Worm (Caenorhabditis elegans) whole organism, L3 larva: ENCODE data around the gene F57F5.3.

Experiments
- R02D3.7 ChIP-seq: fragments of 150-350 bp; optimal IDR thresholded peaks from 2 replicates; lab custom pipeline; 2014; ENCODE audit warnings: missing biosample characterization, missing genetic modification characterization
- ZK546.5 ChIP-seq: sonication (generic microtip); optimal IDR thresholded peaks from 2 replicates; lab custom pipeline; 2017; ENCODE audit warnings: missing biosample characterization, missing genetic modification characterization
- ceh-16 ChIP-seq: sonication (generic microtip); optimal IDR thresholded peaks from 2 replicates; lab custom pipeline; 2017; ENCODE audit warnings: missing biosample characterization, missing genetic modification characterization
- ceh-28 ChIP-seq: fragments of 150-350 bp; optimal IDR thresholded peaks from 2 replicates; lab custom pipeline; 2014; ENCODE audit warnings: missing biosample characterization, missing genetic modification reagents, missing genetic modification characterization
- ceh-9 ChIP-seq: sonication (generic microtip); optimal IDR thresholded peaks from 2 replicates; lab custom pipeline; 2018; ENCODE audit warnings: missing biosample characterization, missing genetic modification characterization
- egl-27 ChIP-seq: sonication (generic microtip); optimal IDR thresholded peaks from 4 replicates; lab custom pipeline; 2017; ENCODE audit warnings: missing biosample characterization, missing genetic modification reagents, missing genetic modification characterization
- egl-5 ChIP-seq: fragments of 150-350 bp; optimal IDR thresholded peaks from 2 replicates; lab custom pipeline; 2017; ENCODE audit warnings: missing biosample characterization, missing genetic modification reagents, missing genetic modification characterization, inconsistent platforms
- elt-2 ChIP-seq: sonication (generic microtip); optimal IDR thresholded peaks from 2 replicates; lab custom pipeline; 2016; ENCODE audit warnings: missing genetic modification reagents, mild to moderate bottlenecking, missing genetic modification characterization, missing compliant biosample characterization
- eor-1 ChIP-seq, 2 experiments: fragments of 150-350 bp; optimal IDR thresholded peaks; 2 replicates each; lab custom pipeline; 2014 to 2018; ENCODE audit warnings: missing biosample characterization in 2 of 2, missing genetic modification characterization in 2 of 2
- fos-1 ChIP-seq: fragments of 150-350 bp; optimal IDR thresholded peaks from 2 replicates; lab custom pipeline; 2014; ENCODE audit warnings: missing biosample characterization, missing genetic modification characterization
- hmg-11 ChIP-seq: sonication (generic microtip); optimal IDR thresholded peaks from 2 replicates; lab custom pipeline; 2016; ENCODE audit warnings: missing genetic modification characterization, missing compliant biosample characterization
- jun-1 ChIP-seq: fragments of 150-350 bp; optimal IDR thresholded peaks from 2 replicates; lab custom pipeline; 2014; ENCODE audit warnings: missing biosample characterization, missing genetic modification reagents, missing genetic modification characterization
- lin-15B ChIP-seq: fragments of 150-350 bp; optimal IDR thresholded peaks from 2 replicates; lab custom pipeline; 2014; ENCODE audit warnings: missing biosample characterization, missing genetic modification characterization
- lin-39 ChIP-seq: fragments of 150-350 bp; optimal IDR thresholded peaks from 2 replicates; lab custom pipeline; 2018; ENCODE audit warnings: missing biosample characterization, missing genetic modification reagents, missing genetic modification characterization
- lsy-12 ChIP-seq: sonication (generic microtip); optimal IDR thresholded peaks from 2 replicates; lab custom pipeline; 2016; ENCODE audit warnings: mild to moderate bottlenecking, missing genetic modification characterization, missing compliant biosample characterization
- mdl-1 ChIP-seq: fragments of 150-350 bp; optimal IDR thresholded peaks from 2 replicates; lab custom pipeline; 2014; ENCODE audit warnings: missing biosample characterization, missing genetic modification characterization
- nfya-1 ChIP-seq: sonication (generic microtip); optimal IDR thresholded peaks from 2 replicates; lab custom pipeline; 2017; ENCODE audit warnings: missing genetic modification characterization, mild to moderate bottlenecking, missing compliant biosample characterization, antibody characterized with exemption, moderate library complexity; ENCODE audit not compliant: insufficient read depth
- nhr-12 ChIP-seq: fragments of 150-350 bp; optimal IDR thresholded peaks from 2 replicates; lab custom pipeline; 2014; ENCODE audit warnings: missing biosample characterization, missing genetic modification characterization
- nhr-23 ChIP-seq: fragments of 150-350 bp; optimal IDR thresholded peaks from 2 replicates; lab custom pipeline; 2014; ENCODE audit warnings: missing biosample characterization, missing genetic modification reagents, missing genetic modification characterization
- nhr-237 ChIP-seq: fragments of 150-350 bp; optimal IDR thresholded peaks from 2 replicates; lab custom pipeline; 2014; ENCODE audit warnings: missing biosample characterization, missing genetic modification characterization
- nhr-25 ChIP-seq: sonication (generic microtip); optimal IDR thresholded peaks from 2 replicates; lab custom pipeline; 2017; ENCODE audit warnings: missing biosample characterization, missing genetic modification characterization
- nhr-43 ChIP-seq: sonication (generic microtip); optimal IDR thresholded peaks from 2 replicates; lab custom pipeline; 2016; ENCODE audit warnings: mild to moderate bottlenecking, missing genetic modification characterization, missing compliant biosample characterization; ENCODE audit not compliant: poor library complexity, severe bottlenecking
- nhr-67 ChIP-seq: fragments of 150-350 bp; optimal IDR thresholded peaks from 2 replicates; lab custom pipeline; 2014; ENCODE audit warnings: missing biosample characterization, missing genetic modification characterization
- nhr-76 ChIP-seq: fragments of 150-350 bp; sonication (generic microtip); optimal IDR thresholded peaks from 5 replicates; lab custom pipeline; 2014; ENCODE audit warnings: missing biosample characterization, missing genetic modification characterization
- nhr-77 ChIP-seq: fragments of 150-350 bp; optimal IDR thresholded peaks from 2 replicates; lab custom pipeline; 2014; ENCODE audit warnings: missing biosample characterization, missing genetic modification characterization
- pha-4 ChIP-seq: fragments of 150-350 bp; optimal IDR thresholded peaks from 2 replicates; lab custom pipeline; 2014; ENCODE audit warnings: missing biosample characterization, missing genetic modification reagents, missing genetic modification characterization
- pqm-1 ChIP-seq: fragments of 150-350 bp; optimal IDR thresholded peaks from 2 replicates; lab custom pipeline; 2017; ENCODE audit warnings: missing biosample characterization, missing genetic modification characterization, inconsistent platforms
- sea-2 ChIP-seq: fragments of 150-350 bp; sonication (generic microtip); optimal IDR thresholded peaks from 4 replicates; lab custom pipeline; 2014; ENCODE audit warnings: missing biosample characterization, missing genetic modification reagents, missing genetic modification characterization
- skn-1 ChIP-seq: fragments of 150-350 bp; optimal IDR thresholded peaks from 2 replicates; lab custom pipeline; 2014; ENCODE audit warnings: missing biosample characterization, missing genetic modification characterization
- tbx-2 ChIP-seq: sonication (generic microtip); optimal IDR thresholded peaks from 2 replicates; lab custom pipeline; 2016; ENCODE audit warnings: mild to moderate bottlenecking, missing genetic modification characterization, missing compliant biosample characterization
- unc-39 ChIP-seq: sonication (generic microtip); optimal IDR thresholded peaks from 4 replicates; lab custom pipeline; 2017; ENCODE audit warnings: missing biosample characterization, missing genetic modification characterization
- unc-62 ChIP-seq: fragments of 150-350 bp; sonication (generic microtip); optimal IDR thresholded peaks from 4 replicates; lab custom pipeline; 2014; ENCODE audit warnings: missing biosample characterization, missing genetic modification reagents, missing genetic modification characterization
- zag-1 ChIP-seq: fragments of 150-350 bp; optimal IDR thresholded peaks from 2 replicates; lab custom pipeline; 2014; ENCODE audit warnings: missing biosample characterization, missing genetic modification characterization
- ztf-11 ChIP-seq: fragments of 150-350 bp; optimal IDR thresholded peaks from 2 replicates; lab custom pipeline; 2014; ENCODE audit warnings: missing biosample characterization, missing genetic modification characterization
- ztf-4 ChIP-seq: fragments of 150-350 bp; optimal IDR thresholded peaks from 2 replicates; lab custom pipeline; 2014; ENCODE audit warnings: missing biosample characterization, missing genetic modification characterization

F57F5.3 gene

DNA sequence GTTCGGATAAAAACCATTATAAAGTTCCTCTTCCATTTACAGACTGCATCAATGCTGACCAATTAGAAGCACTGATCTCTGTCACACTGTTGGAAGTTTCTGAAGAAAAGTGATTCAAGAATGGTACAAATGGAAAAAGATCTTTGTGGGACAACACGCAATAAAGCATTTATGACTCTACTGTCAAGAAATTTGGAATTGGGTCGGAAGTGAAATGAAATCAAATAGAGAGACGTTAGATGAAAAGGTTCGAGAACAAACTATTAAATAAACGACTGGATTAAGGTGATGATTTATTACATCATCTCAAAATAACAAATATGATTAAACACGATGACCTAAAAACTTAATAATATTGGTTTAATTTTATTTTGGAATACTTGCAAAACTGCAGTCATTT lies at the start of gene F57F5.3:
F57F5.3 (minus strand) TSS at position 101 of the 400 bp plus-strand sequence.
- TF ChIP-seq nhr-23 (no peak), pha-4 (tag; lab: Kevin White, UChicago) (no peak), R02D3.7 (tag; lab: Kevin White, UChicago) (no peak), skn-1 (no peak), mdl-1 (tag; lab: Kevin White, UChicago) (no peak), eor-1 (tag; optimal IDR thresholded peaks at IDR 0.05; lab: Kevin White, UChicago) (no peak), egl-27 (tag; lab: Kevin White, UChicago) (no peak), ceh-28 (tag; lab: Kevin White, UChicago) (no peak)

DNA sequence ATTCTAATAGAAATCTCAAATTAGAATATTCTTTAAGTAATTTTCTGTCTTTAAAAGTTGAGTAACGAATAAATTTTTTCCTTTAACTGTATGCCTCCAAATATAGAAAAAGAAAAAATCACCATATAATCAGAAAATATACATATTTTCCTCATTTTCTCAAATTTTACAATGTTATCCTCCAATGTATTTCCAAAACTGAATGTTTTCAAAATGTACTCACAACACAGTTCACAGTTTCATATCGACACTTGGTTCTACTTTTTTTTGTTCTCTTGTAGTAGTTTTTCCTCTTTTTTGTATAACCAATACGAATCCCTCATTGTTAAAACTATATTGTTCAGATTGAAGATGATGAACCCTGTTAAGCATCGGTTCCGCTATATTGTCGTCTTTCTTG lies 47.2 kb upstream of the F57F5.3 start, which contains the start of gene F10C2.7:
F10C2.7 (plus strand) TSS at position 301 of the 400 bp plus-strand sequence.
- TF ChIP-seq ztf-11 (tag; lab: Kevin White, UChicago) = no peak
- TF ChIP-seq R02D3.7 (tag; lab: Kevin White, UChicago) = no peak
- no peak for TF ChIP-seq unc-39 (tag; lab: Kevin White, UChicago)
- TF ChIP-seq lsy-12 (tag; lab: Kevin White, UChicago) = no peak
- no peak for TF ChIP-seq zag-1 (tag; lab: Kevin White, UChicago)
- no peak for TF ChIP-seq lin-39 (tag; lab: Kevin White, UChicago)
- TF ChIP-seq egl-5 = no peak
- TF ChIP-seq, all 47 proteins: peak for 0

DNA sequence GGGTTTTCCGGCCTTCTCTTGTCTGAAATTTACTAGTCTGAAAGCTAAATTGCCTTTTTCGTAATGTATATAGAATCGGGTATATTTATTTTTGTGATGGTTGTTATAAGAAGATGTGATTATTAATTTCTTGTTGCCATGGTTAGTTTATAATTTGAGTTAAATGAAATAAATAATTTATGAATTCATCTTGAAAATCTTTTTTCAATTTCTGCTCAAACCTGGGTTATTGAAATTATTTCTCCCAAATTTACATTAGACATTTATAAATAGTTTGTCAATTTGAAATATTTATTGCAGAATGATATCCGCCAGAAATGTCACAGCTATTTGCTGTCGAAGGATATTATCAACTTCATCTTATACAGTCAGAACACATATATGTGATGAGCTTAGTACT lies 42.0 kb upstream of the F57F5.3 start, which contains the start of gene dars-2:
dars-2 (plus strand) TSS at position 301 of the 400 bp plus-strand sequence.
- no peak for TF ChIP-seq lin-15B
- TF ChIP-seq fos-1 = no peak
- TF ChIP-seq tbx-2 (tag; lab: Kevin White, UChicago) = no peak
- TF ChIP-seq ztf-11 (tag; lab: Kevin White, UChicago) = no peak
- no peak for TF ChIP-seq skn-1
- TF ChIP-seq nhr-25 (tag; lab: Kevin White, UChicago) = no peak
- TF ChIP-seq elt-2 (tag; lab: Kevin White, UChicago) = no peak
- no peak for TF ChIP-seq nhr-43 (tag; lab: Kevin White, UChicago)
- TF ChIP-seq jun-1 (tag; lab: Kevin White, UChicago) = no peak
- no peak for TF ChIP-seq unc-62 (GFP tag; lab: Kevin White, UChicago)
- TF ChIP-seq R02D3.7 (tag; lab: Kevin White, UChicago) = no peak
- no peak for TF ChIP-seq lsy-12 (tag; lab: Kevin White, UChicago)
- TF ChIP-seq hmg-11 (tag; lab: Kevin White, UChicago) = no peak
- TF ChIP-seq ZK546.5 (tag; lab: Kevin White, UChicago) = no peak
- TF ChIP-seq ztf-4 (tag; lab: Kevin White, UChicago) = no peak
- no peak for TF ChIP-seq nhr-237
- TF ChIP-seq nhr-67 (tag; lab: Kevin White, UChicago) = no peak
- TF ChIP-seq pqm-1 (tag; lab: Kevin White, UChicago) = no peak

DNA sequence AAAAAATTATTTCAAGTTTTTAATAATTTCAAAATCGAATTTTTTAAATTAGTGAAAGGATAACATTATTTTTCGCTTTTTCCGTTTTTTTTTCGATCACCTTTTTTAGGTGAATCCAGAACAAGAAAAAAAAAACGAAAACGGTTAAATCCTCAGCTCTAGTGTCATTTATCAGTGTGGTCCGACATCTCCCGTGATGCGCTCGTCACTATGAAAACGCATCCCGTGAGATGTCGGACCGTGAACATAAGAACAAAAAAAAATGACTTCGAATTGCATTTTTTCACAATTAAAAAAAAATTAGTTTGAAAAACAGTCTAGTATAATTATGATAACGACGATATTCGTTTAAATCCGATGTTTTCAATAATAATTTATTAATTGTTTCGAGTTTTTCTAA lies 41.3 kb upstream of the F57F5.3 start:
- TF ChIP-seq nhr-12 (tag; lab: Kevin White, UChicago) (no peak), fos-1 (no peak), sea-2 (GFP tag; lab: Kevin White, UChicago) (no peak), nhr-76 (tag; lab: Kevin White, UChicago) (no peak), nfya-1 (tag; lab: Kevin White, UChicago) (no peak), nhr-25 (tag; lab: Kevin White, UChicago) (no peak), ceh-16 (no peak), pha-4 (tag; lab: Kevin White, UChicago) (no peak), ceh-9 (tag; lab: Kevin White, UChicago) (no peak), ZK546.5 (tag; lab: Kevin White, UChicago) (no peak), lsy-12 (tag; lab: Kevin White, UChicago) (no peak), nhr-43 (tag; lab: Kevin White, UChicago) (no peak), jun-1 (tag; lab: Kevin White, UChicago) (no peak), ceh-28 (tag; lab: Kevin White, UChicago) (no peak), unc-62 (GFP tag; lab: Kevin White, UChicago) (no peak), nhr-77 (no peak)
